Worm (Caenorhabditis elegans): Measurements from ENCODE around the gene K08B12.3.

K08B12.3 gene

DNA sequence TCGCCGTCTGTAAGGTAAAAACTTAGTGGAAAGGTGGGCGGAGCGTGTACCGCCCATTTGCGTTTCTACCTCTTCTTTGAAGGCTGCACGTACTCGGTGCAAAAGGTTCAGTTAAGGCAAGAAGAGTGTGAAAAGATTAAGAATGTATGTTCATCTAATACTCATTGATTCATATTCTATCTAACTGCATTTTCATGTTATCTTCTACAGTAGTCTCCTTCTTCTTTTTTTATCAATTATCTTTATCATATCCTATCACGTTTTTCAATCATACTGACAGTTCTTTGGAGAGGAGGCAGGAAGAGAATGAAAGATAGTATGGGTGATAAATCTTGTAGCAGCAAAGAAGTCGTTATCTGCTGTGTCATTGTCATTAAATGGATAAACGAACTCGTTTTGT is 12.4 kb downstream of the K08B12.3 start (continued):
- TF ChIP-seq mep-1 (tag; optimal IDR thresholded peaks at IDR 0.05) (peak; percentile 33), jun-1 (tag; optimal IDR thresholded peaks at IDR 0.05) (no peak), fos-1 (tag; optimal IDR thresholded peaks at IDR 0.05) (no peak), nhr-25 (tag; optimal IDR thresholded peaks at IDR 0.05; ENCODE audit: borderline replicate concordance, insufficient read depth) (peak; percentile 65), saeg-2 (GFP tag; IDR thresholded peaks at IDR 0.05) (0 out of 2 replicates have a peak, but pooled peaks have one; percentile 15), dve-1 (tag; optimal IDR thresholded peaks at IDR 0.05; ENCODE audit: insufficient read depth) (peak; percentile 91), spr-1 (tag; optimal IDR thresholded peaks at IDR 0.05) (peak; percentile 20), zag-1 (tag; optimal IDR thresholded peaks at IDR 0.05) (no peak), ceh-62 (tag; optimal IDR thresholded peaks at IDR 0.05) (no peak), tra-1 (GFP tag; IDR thresholded peaks at IDR 0.05) (peak; percentile 41; the same call in 1 of the 2 replicates)

DNA sequence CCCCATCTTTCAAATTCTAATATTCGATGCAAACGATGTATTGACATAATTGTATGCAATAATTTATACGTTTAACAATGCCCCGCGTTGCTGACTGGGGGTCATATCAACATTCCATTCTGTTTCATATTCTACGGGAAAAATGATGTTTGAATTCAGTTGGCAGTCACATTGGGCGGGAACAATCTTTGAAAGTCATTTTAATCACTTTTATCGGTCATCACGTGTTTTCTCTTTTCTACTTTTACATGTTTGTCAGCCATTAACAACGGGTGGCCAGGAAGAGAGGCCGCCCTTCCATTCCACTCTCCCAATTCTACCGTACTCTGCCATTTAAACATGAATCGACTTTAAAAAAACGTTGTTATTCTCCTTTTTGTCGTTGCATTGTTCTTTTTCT is 13.7 kb downstream of the K08B12.3 start:
- TF ChIP-seq unc-130 (GFP tag; optimal IDR thresholded peaks at IDR 0.05) (no peak), unc-62 (GFP tag; optimal IDR thresholded peaks at IDR 0.05 in 1 of 2) (no peak), unc-62 (tag; optimal IDR thresholded peaks at IDR 0.05) (no peak), lin-29 (GFP tag; IDR thresholded peaks at IDR 0.05) (no peak), nhr-76 (tag; optimal IDR thresholded peaks at IDR 0.05) (no peak), set-16 (GFP tag; IDR thresholded peaks at IDR 0.05) (no peak), hlh-11 (tag; optimal IDR thresholded peaks at IDR 0.05) (peak; percentile 42), hlh-30 (tag; optimal IDR thresholded peaks at IDR 0.05; ENCODE audit: insufficient read depth) (peak; percentile 64), nhr-48 (tag; optimal IDR thresholded peaks at IDR 0.05) (peak; percentile 8), ama-1 (optimal IDR thresholded peaks at IDR 0.05) (no peak), spr-1 (tag; optimal IDR thresholded peaks at IDR 0.05) (no peak), php-3 (GFP tag; IDR thresholded peaks at IDR 0.05) (no peak), ceh-32 (tag; optimal IDR thresholded peaks at IDR 0.05; ENCODE audit: poor library complexity) (no peak), F10B5.3 (tag; optimal IDR thresholded peaks at IDR 0.05) (no peak), mxl-3 (GFP tag; optimal IDR thresholded peaks at IDR 0.05) (no peak), nhr-28 (tag; optimal IDR thresholded peaks at IDR 0.05) (peak; percentile 50), zag-1 (tag; optimal IDR thresholded peaks at IDR 0.05) (no peak), Y5F2A.4 (GFP tag; optimal IDR thresholded peaks at IDR 0.05) (no peak), mdl-1 (tag; optimal IDR thresholded peaks at IDR 0.05) (peak in 1 of 2 experiments; percentile 16), jun-1 (tag; optimal IDR thresholded peaks at IDR 0.05) (no peak), dmd-6 (GFP tag; IDR thresholded peaks at IDR 0.05) (peak; percentile 19; the same call in 1 of the 2 replicates), mes-2 (tag; optimal IDR thresholded peaks at IDR 0.05; ENCODE audit: poor library complexity, severe bottlenecking) (no peak), ctbp-1 (GFP tag; IDR thresholded peaks at IDR 0.05) (no peak), ces-1 (GFP tag; optimal IDR thresholded peaks at IDR 0.05) (no peak), ZK337.2 (GFP tag; IDR thresholded peaks at IDR 0.05) (no peak), dve-1 (tag; optimal IDR thresholded peaks at IDR 0.05; ENCODE audit: insufficient read depth) (peak; percentile 10), dmd-9 (GFP tag; IDR thresholded peaks at IDR 0.05) (no peak), daf-16 (GFP tag; optimal IDR thresholded peaks at IDR 0.05) (no peak), daf-16 (tag; optimal IDR thresholded peaks at IDR 0.05) (peak; percentile 53)

DNA sequence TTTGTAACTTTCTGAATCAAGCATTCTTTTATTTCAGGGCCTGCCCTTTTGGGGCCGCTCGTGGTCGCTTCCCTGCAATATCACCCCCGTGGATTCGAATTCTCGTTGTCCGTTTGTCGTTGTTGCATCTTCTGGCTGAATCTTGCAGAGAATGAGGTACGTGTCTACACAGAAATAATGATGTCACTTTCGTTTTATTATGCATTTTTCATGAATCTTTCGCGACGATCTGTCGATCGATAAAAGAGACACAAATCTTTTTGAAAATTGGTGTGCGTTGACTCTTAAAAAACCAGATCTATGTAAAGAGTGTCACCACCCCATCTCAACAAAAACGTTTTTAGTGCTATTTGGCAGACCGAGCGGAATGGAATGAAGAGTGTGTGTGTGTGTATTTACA is 14.2 kb downstream of the K08B12.3 start:
- TF ChIP-seq fkh-10 (GFP tag; optimal IDR thresholded peaks at IDR 0.05) = no peak
- TF ChIP-seq unc-62 (GFP tag; optimal IDR thresholded peaks at IDR 0.05 in 1 of 2) = peak in 1 of 2 experiments; percentile 95
- no peak for TF ChIP-seq unc-62 (tag; optimal IDR thresholded peaks at IDR 0.05)
